Fruit fly (Drosophila melanogaster) S2 (cell line): ENCODE results near the gene CG18577.

Experiments used
- CG8478 ChIP-seq: fragments of >200 bp; optimal IDR thresholded peaks from 2 replicates; lab custom pipeline; 2018
- CTCF ChIP-seq, 2 experiments: fragments of >200 bp; optimal IDR thresholded peaks; 2 replicates each; lab custom pipeline; 2018

DNA sequence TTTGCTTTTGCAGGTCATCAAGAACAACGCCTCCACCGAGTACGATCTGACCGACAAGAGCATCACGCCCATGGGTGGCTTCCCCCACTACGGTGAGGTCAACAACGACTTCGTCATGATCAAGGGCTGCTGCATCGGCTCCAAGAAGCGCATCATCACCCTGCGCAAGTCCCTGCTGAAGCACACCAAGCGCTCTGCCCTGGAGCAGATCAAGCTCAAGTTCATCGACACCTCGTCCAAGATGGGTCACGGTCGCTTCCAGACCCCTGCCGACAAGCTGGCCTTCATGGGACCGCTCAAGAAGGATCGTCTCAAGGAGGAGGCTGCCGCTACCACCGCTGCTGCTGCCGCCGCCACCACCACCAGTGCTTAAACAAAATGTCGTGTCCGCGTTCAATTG lies 28.6 kb downstream of the CG18577 start:
- no peak for TF ChIP-seq CTCF (optimal IDR thresholded peaks at IDR 0.05; lab: Kevin White, UChicago)
- no peak for TF ChIP-seq CG8478
